Worm (Caenorhabditis elegans) whole organism, midembryonic: ENCODE results near the gene gldi-9.
"Not testable (repeated sequence)": the region's sequence is repeated elsewhere in the genome, so short reads cannot be mapped to it uniquely, and the experiment has no call there.

Source experiments
- T22C8.4 ChIP-seq: fragments of 200-800 bp; sonication (Bioruptor generic); IDR thresholded peaks from 2 replicates; pipeline ENCODE4 v1.3.6; 2022; ENCODE audit warnings: missing genetic modification characterization, missing compliant biosample characterization
- cog-1 ChIP-seq: sonication (generic microtip); optimal IDR thresholded peaks from 2 replicates; lab custom pipeline; 2016; ENCODE audit warnings: missing genetic modification characterization, missing compliant biosample characterization
- flt-1 ChIP-seq: fragments of 200-800 bp; sonication (Bioruptor generic); IDR thresholded peaks from 2 replicates; pipeline ENCODE4 v1.3.6; 2022; ENCODE audit warnings: missing genetic modification characterization, missing compliant biosample characterization
- klf-2 ChIP-seq: fragments of 200-800 bp; sonication (Bioruptor generic); conservative IDR thresholded peaks from 2 replicates; pipeline ENCODE4 v1.3.6; 2022; ENCODE audit warnings: missing genetic modification reagents, missing genetic modification characterization, missing compliant biosample characterization
- med-1 ChIP-seq: sonication (generic microtip); optimal IDR thresholded peaks from 2 replicates; lab custom pipeline; 2017; ENCODE audit warnings: missing genetic modification characterization, mild to moderate bottlenecking, missing compliant biosample characterization, antibody characterized with exemption, missing genetic modification reagents; ENCODE audit not compliant: insufficient read depth
- ref-1 ChIP-seq: fragments of 200-800 bp; sonication (Bioruptor generic); conservative IDR thresholded peaks from 2 replicates; pipeline ENCODE4 v1.3.6; 2022; ENCODE audit warnings: missing genetic modification reagents, missing genetic modification characterization, missing compliant biosample characterization
- tab-1 ChIP-seq: fragments of 200-800 bp; sonication (Bioruptor generic); IDR thresholded peaks from 2 replicates; pipeline ENCODE4 v1.3.6; 2022; ENCODE audit warnings: missing genetic modification characterization, missing compliant biosample characterization
- ztf-23 ChIP-seq: fragments of 200-800 bp; sonication (Bioruptor generic); IDR thresholded peaks from 2 replicates; pipeline ENCODE4 v1.3.6; 2022; ENCODE audit warnings: missing genetic modification reagents, missing genetic modification characterization, missing compliant biosample characterization
- ztf-29 ChIP-seq: fragments of 200-800 bp; sonication (Bioruptor generic); IDR thresholded peaks from 2 replicates; pipeline ENCODE4 v1.3.6; 2022; ENCODE audit warnings: missing genetic modification reagents, missing genetic modification characterization, missing compliant biosample characterization

The gldi-9 gene

ce11 chrIII:2739469-2739868 is 16.7 kb downstream of the gldi-9 start, which contains the start of gene cest-25:
cest-25 (minus strand) TSS chrIII:2739531.
- TF ChIP-seq ref-1 (no peak), ztf-29 (GFP tag; lab: Robert Waterston, UW) (no peak), med-1 (no peak)

- no peak for TF ChIP-seq T22C8.4 (GFP tag; lab: Robert Waterston, UW)
- TF ChIP-seq ztf-29 (GFP tag; lab: Robert Waterston, UW) = no peak
These were observed 22.5 kb downstream of the gldi-9 start, which contains the start of gene Y71H2AM.12 for ce11 chrIII:2733606-2734183. Y71H2AM.12 (minus strand) TSS chrIII:2734091.

- no peak for TF ChIP-seq ref-1
- TF ChIP-seq med-1 = no peak
- no peak for TF ChIP-seq tab-1 (GFP tag; lab: Robert Waterston, UW)
- TF ChIP-seq flt-1 (GFP tag; lab: Robert Waterston, UW) = no peak
- TF ChIP-seq klf-2 = no peak
- TF ChIP-seq T22C8.4 (GFP tag; lab: Robert Waterston, UW) = no peak
- no peak for TF ChIP-seq ztf-29 (GFP tag; lab: Robert Waterston, UW)
- TF ChIP-seq cog-1 (tag; lab: Kevin White, UChicago) = no peak
- TF ChIP-seq ztf-23 (GFP tag; lab: Robert Waterston, UW) = no peak
These were observed 30.6 kb downstream of the gldi-9 start, which contains the start of gene cosa-1 for ce11 chrIII:2725221-2726203. cosa-1 (plus strand) TSS chrIII:2726116.

ce11 chrIII:2724992-2725220 is 31.3 kb downstream of the gldi-9 start, which contains the start of gene Y71H2AM.11:
Y71H2AM.11 (minus strand) TSS chrIII:2725092.
- TF ChIP-seq ref-1 (no peak), med-1 (no peak), cog-1 (tag; lab: Kevin White, UChicago) (no peak), flt-1 (GFP tag; lab: Robert Waterston, UW) (no peak), ztf-23 (GFP tag; lab: Robert Waterston, UW) (no peak), T22C8.4 (GFP tag; lab: Robert Waterston, UW) (no peak), ztf-29 (GFP tag; lab: Robert Waterston, UW) (no peak), tab-1 (GFP tag; lab: Robert Waterston, UW) (no peak), klf-2 (no peak)

- no peak for TF ChIP-seq med-1
- no peak for TF ChIP-seq ref-1
- no peak for TF ChIP-seq cog-1 (tag; lab: Kevin White, UChicago)
- TF ChIP-seq flt-1 (GFP tag; lab: Robert Waterston, UW) = no peak
- no peak for TF ChIP-seq ztf-23 (GFP tag; lab: Robert Waterston, UW)
- no peak for TF ChIP-seq klf-2
- TF ChIP-seq T22C8.4 (GFP tag; lab: Robert Waterston, UW) = no peak
- TF ChIP-seq ztf-29 (GFP tag; lab: Robert Waterston, UW) = no peak
- no peak for TF ChIP-seq tab-1 (GFP tag; lab: Robert Waterston, UW)
These were observed 39.6 kb downstream of the gldi-9 start, which contains the start of gene tmem-132 for ce11 chrIII:2716514-2716913. tmem-132 (minus strand) TSS chrIII:2716614.

DNA sequence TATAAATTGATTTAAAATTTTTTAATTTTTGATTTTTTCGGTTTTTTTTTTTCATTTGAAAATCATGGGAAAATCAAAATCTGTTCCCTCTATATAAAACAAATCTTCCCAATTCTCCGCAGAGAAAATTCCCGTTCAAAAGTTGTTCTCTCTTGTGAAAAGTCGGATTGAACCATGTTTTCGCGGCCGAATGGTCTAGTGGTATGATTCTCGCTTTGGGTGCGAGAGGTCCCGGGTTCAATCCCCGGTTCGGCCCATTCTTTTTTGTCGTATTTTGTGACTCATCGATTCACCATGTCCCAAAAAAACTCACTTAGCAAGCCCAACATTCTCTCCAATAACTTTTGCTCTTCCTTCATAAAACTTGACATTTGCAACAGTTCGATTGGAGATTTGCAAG is 44.6 kb downstream of the gldi-9 start:
- TF ChIP-seq klf-2 (no peak), ref-1 (no peak), ztf-23 (GFP tag; lab: Robert Waterston, UW) (0 out of 2 replicates have a peak, but pooled peaks have one; percentile 31), flt-1 (GFP tag; lab: Robert Waterston, UW) (no peak), ztf-29 (GFP tag; lab: Robert Waterston, UW) (no peak), med-1 (no peak), tab-1 (GFP tag; lab: Robert Waterston, UW) (no peak)

DNA sequence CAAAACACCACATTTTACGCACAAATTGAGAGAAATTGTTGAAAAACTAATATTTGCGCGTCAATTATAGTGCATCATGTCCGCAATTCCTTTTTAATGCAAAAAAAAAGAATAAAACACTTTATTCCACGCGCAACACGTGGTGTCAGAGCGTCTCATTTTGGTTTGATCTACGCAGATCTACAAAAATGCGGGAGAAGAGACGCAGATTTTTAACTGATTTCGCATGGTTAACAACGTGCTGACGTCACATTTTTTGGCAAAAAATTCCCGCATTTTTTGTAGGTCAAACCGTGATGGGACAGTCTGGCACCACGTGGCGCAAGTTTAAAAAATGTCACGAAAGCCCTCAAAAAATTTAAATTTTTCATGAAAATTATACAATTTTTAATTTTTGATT is 45.9 kb downstream of the gldi-9 start:
- TF ChIP-seq klf-2 (no peak), tab-1 (GFP tag; lab: Robert Waterston, UW) (no peak), ztf-29 (GFP tag; lab: Robert Waterston, UW) (no peak), ztf-23 (GFP tag; lab: Robert Waterston, UW) (no peak), flt-1 (GFP tag; lab: Robert Waterston, UW) (no peak), T22C8.4 (GFP tag; lab: Robert Waterston, UW) (no peak), ref-1 (no peak), med-1 (no peak), cog-1 (tag; lab: Kevin White, UChicago) (no peak)

ce11 chrIII:2700637-2701036 is 55.5 kb downstream of the gldi-9 start, which contains the start of gene set-27:
set-27 (plus strand) TSS chrIII:2700937.
- TF ChIP-seq ztf-23 (GFP tag; lab: Robert Waterston, UW) = no peak

DNA sequence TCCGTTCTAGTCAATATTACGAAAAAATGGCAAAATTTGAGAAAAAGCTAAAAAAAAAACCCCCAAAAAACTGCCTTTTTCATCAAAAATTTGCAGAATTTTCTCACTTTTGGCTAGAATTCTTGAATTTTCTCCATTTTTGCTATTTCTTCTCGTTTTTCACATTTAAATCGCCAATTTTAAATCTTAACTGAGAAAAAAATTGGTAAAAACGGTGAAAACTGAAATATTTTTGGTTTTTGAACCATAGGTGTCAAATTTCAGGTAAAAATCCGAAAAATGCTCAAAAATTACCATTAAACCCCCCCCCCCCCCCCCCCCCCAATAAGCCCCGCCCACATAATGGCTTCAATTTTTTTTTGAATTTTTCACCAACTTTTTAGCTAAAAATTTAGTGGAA is 56.8 kb downstream of the gldi-9 start, which contains the start of gene cox-6B:
TSS of gene cox-6B (plus strand) at position 301 of the 400 bp plus-strand sequence.
- not testable (repeated sequence) for TF ChIP-seq cog-1 (tag; lab: Kevin White, UChicago); klf-2; flt-1 (GFP tag; lab: Robert Waterston, UW)

DNA sequence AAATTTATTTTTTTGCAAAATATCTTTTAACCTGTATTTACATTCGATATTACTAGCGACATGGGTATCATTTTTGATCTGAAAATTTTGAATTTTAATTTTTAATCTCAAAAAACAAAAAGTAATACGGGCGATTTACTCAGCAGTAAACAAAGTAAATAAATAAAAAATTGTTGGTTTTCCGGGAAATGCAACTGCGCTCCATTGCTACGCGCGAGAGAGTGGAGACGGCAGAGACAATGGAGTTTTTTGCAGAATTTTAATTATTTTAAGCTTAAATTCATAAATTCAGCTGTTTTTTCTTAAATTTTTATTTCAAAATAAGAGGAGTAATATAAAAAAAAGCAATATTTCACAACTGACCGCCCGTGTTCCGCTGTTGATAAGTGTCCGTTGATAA is 57.4 kb downstream of the gldi-9 start, which contains the start of gene slc-30A9:
TSS of gene slc-30A9 (minus strand) at position 78 of the 400 bp plus-strand sequence.
- TF ChIP-seq ztf-29 (GFP tag; lab: Robert Waterston, UW) (no peak), ztf-23 (GFP tag; lab: Robert Waterston, UW) (no peak), ref-1 (no peak), tab-1 (GFP tag; lab: Robert Waterston, UW) (no peak), cog-1 (tag; lab: Kevin White, UChicago) (no peak), med-1 (no peak), T22C8.4 (GFP tag; lab: Robert Waterston, UW) (no peak), flt-1 (GFP tag; lab: Robert Waterston, UW) (no peak), klf-2 (no peak)
